Fruit fly (Drosophila melanogaster) whole organism, embryonic: ENCODE data around the gene CG34461.

Experiments used
- Atf3 ChIP-seq: fragments of 200-800 bp; sonication (Bioruptor generic); optimal IDR thresholded peaks from 3 replicates; lab custom pipeline; 2016; ENCODE audit warnings: missing biosample characterization, missing genetic modification characterization
- BEAF-32 ChIP-seq: fragments of 200-800 bp; sonication (Bioruptor generic); optimal IDR thresholded peaks from 3 replicates; lab custom pipeline; 2017; ENCODE audit warnings: missing biosample characterization, missing genetic modification characterization, mild to moderate bottlenecking, moderate library complexity, missing genetic modification reagents
- Bdp1 ChIP-seq: fragments of 200-800 bp; sonication (Bioruptor generic); optimal IDR thresholded peaks from 3 replicates; lab custom pipeline; 2016; ENCODE audit warnings: missing biosample characterization, missing genetic modification characterization
- CG10274 ChIP-seq: fragments of 200-800 bp; sonication (Bioruptor generic); optimal IDR thresholded peaks from 3 replicates; lab custom pipeline; 2017; ENCODE audit warnings: missing biosample characterization, mild to moderate bottlenecking, missing genetic modification characterization
- CG11456 ChIP-seq: fragments of 200-800 bp; sonication (Bioruptor generic); IDR thresholded peaks from 3 replicates; pipeline ENCODE4 v1.3.6; 2022; ENCODE audit warnings: missing biosample characterization, missing genetic modification characterization
- CG15601 ChIP-seq: fragments of 200-800 bp; sonication (Bioruptor generic); optimal IDR thresholded peaks from 3 replicates; lab custom pipeline; 2019; ENCODE audit warnings: missing biosample characterization, mild to moderate bottlenecking, missing genetic modification characterization, moderate library complexity
- CG15696 ChIP-seq: fragments of 200-800 bp; sonication (Bioruptor generic); optimal IDR thresholded peaks from 2 replicates; lab custom pipeline; 2019; ENCODE audit warnings: missing biosample characterization, mild to moderate bottlenecking, missing genetic modification characterization, moderate library complexity
- CG17802 ChIP-seq: fragments of 200-800 bp; sonication (Bioruptor generic); optimal IDR thresholded peaks from 2 replicates; lab custom pipeline; 2018; ENCODE audit warnings: missing biosample characterization, mild to moderate bottlenecking, missing genetic modification characterization, moderate library complexity
- CG2199 ChIP-seq: fragments of 200-800 bp; sonication (Bioruptor generic); IDR thresholded peaks from 3 replicates; pipeline ENCODE4 v1.3.6; 2022; ENCODE audit warnings: missing biosample characterization, missing genetic modification characterization
- CG43689 ChIP-seq: fragments of 200-800 bp; sonication (Bioruptor generic); IDR thresholded peaks from 2 replicates; pipeline ENCODE4 v1.3.6; 2022; ENCODE audit warnings: missing biosample characterization, missing genetic modification characterization
- CG7357 ChIP-seq: fragments of 200-800 bp; sonication (Bioruptor generic); IDR thresholded peaks from 3 replicates; pipeline ENCODE4 v1.3.6; 2022; ENCODE audit warnings: missing biosample characterization, missing genetic modification characterization
- CG8359 ChIP-seq: fragments of 200-800 bp; sonication (Bioruptor generic); optimal IDR thresholded peaks from 2 replicates; lab custom pipeline; 2017; ENCODE audit warnings: missing biosample characterization, mild to moderate bottlenecking, missing genetic modification characterization, borderline replicate concordance
- CG8924 ChIP-seq: fragments of 200-800 bp; optimal IDR thresholded peaks from 3 replicates; lab custom pipeline; 2019; ENCODE audit warnings: missing biosample characterization, mild to moderate bottlenecking, missing genetic modification characterization, moderate library complexity
- CG8944 ChIP-seq: fragments of 200-800 bp; sonication (Bioruptor generic); optimal IDR thresholded peaks from 3 replicates; lab custom pipeline; 2016; ENCODE audit warnings: missing biosample characterization, missing genetic modification characterization
- Chrac-16 ChIP-seq: fragments of 200-800 bp; sonication (Bioruptor generic); optimal IDR thresholded peaks from 3 replicates; lab custom pipeline; 2016; ENCODE audit warnings: missing biosample characterization, missing genetic modification characterization
- CkIIα-i1 ChIP-seq: fragments of 200-800 bp; sonication (Bioruptor generic); IDR thresholded peaks from 2 replicates; pipeline ENCODE4 v1.3.6; 2022; ENCODE audit warnings: missing biosample characterization, missing genetic modification characterization
- CrebB ChIP-seq: fragments of 200-800 bp; sonication (Bioruptor generic); optimal IDR thresholded peaks from 3 replicates; lab custom pipeline; 2018; ENCODE audit warnings: missing biosample characterization, mild to moderate bottlenecking, missing genetic modification characterization
- Dip2 ChIP-seq: fragments of 200-800 bp; sonication (Bioruptor generic); IDR thresholded peaks from 2 replicates; pipeline ENCODE4 v1.3.6; 2022; ENCODE audit warnings: missing biosample characterization, missing genetic modification characterization
- Drgx ChIP-seq: fragments of 200-800 bp; sonication (Bioruptor generic); IDR thresholded peaks from 2 replicates; pipeline ENCODE4 v1.3.6; 2022; ENCODE audit warnings: missing biosample characterization, missing genetic modification characterization
- GATAe ChIP-seq: fragments of 200-800 bp; sonication (Bioruptor generic); conservative IDR thresholded peaks from 2 replicates; pipeline ENCODE4 v1.3.6; 2022; ENCODE audit warnings: missing biosample characterization, missing genetic modification characterization
- HLH3B ChIP-seq: fragments of 200-800 bp; sonication (Bioruptor generic); IDR thresholded peaks from 2 replicates; pipeline ENCODE4 v1.3.6; 2022; ENCODE audit warnings: missing biosample characterization, missing genetic modification characterization
- HmgD ChIP-seq: fragments of 200-800 bp; sonication (Bioruptor generic); optimal IDR thresholded peaks from 3 replicates; lab custom pipeline; 2016; ENCODE audit warnings: missing biosample characterization, missing genetic modification characterization
- Med ChIP-seq: fragments of 200-800 bp; sonication (Bioruptor generic); peaks from one replicate; lab custom pipeline; 2016; ENCODE audit warnings: missing biosample characterization, missing genetic modification characterization, mild to moderate bottlenecking, inconsistent platforms, moderate library complexity
- Nf-YA ChIP-seq: fragments of 200-800 bp; sonication (Bioruptor generic); IDR thresholded peaks from 2 replicates; pipeline ENCODE4 v1.3.6; 2022; ENCODE audit warnings: missing biosample characterization, missing genetic modification characterization
- Rx ChIP-seq: fragments of 200-800 bp; sonication (Bioruptor generic); IDR thresholded peaks from 2 replicates; pipeline ENCODE4 v1.3.6; 2022; ENCODE audit warnings: missing biosample characterization, missing genetic modification characterization
- Sox100B ChIP-seq: fragments of 200-800 bp; sonication (Bioruptor generic); optimal IDR thresholded peaks from 3 replicates; lab custom pipeline; 2018; ENCODE audit warnings: missing biosample characterization, mild to moderate bottlenecking, missing genetic modification characterization
- Sry-δ ChIP-seq: fragments of 200-800 bp; sonication (Bioruptor generic); optimal IDR thresholded peaks from 2 replicates; lab custom pipeline; 2016; ENCODE audit warnings: missing biosample characterization, missing genetic modification characterization
- ac ChIP-seq: fragments of 200-800 bp; sonication (Bioruptor generic); optimal IDR thresholded peaks from 3 replicates; lab custom pipeline; 2017; ENCODE audit warnings: missing biosample characterization, mild to moderate bottlenecking, missing genetic modification characterization
- ase ChIP-seq: fragments of 200-800 bp; sonication (Bioruptor generic); IDR thresholded peaks from 3 replicates; pipeline ENCODE4 v1.3.6; 2022; ENCODE audit warnings: missing biosample characterization, missing genetic modification characterization
- btn ChIP-seq: fragments of 200-800 bp; sonication (Bioruptor generic); optimal IDR thresholded peaks from 2 replicates; lab custom pipeline; 2016; ENCODE audit warnings: missing biosample characterization, missing genetic modification characterization
- crol ChIP-seq: fragments of 200-800 bp; sonication (Bioruptor generic); IDR thresholded peaks from 2 replicates; pipeline ENCODE4 v1.3.6; 2022; ENCODE audit warnings: missing biosample characterization, missing genetic modification characterization
- dati ChIP-seq: fragments of 200-800 bp; sonication (Bioruptor generic); IDR thresholded peaks from 2 replicates; pipeline ENCODE4 v1.3.6; 2022; ENCODE audit warnings: missing biosample characterization, missing genetic modification characterization
- ems ChIP-seq: fragments of 200-800 bp; sonication (Bioruptor generic); optimal IDR thresholded peaks from 3 replicates; lab custom pipeline; 2016; ENCODE audit warnings: missing biosample characterization, missing genetic modification characterization
- en ChIP-seq: fragments of 200-800 bp; sonication (Bioruptor generic); optimal IDR thresholded peaks from 2 replicates; lab custom pipeline; 2016; ENCODE audit warnings: missing biosample characterization, missing genetic modification characterization
- eve ChIP-seq, 2 experiments: fragments of >200 bp; optimal IDR thresholded peaks; 2 replicates each; lab custom pipeline; 2017; ENCODE audit warnings: missing biosample characterization in 2 of 2, missing genetic modification characterization in 2 of 2
- ewg ChIP-seq: fragments of 200-800 bp; sonication (Bioruptor generic); optimal IDR thresholded peaks from 3 replicates; lab custom pipeline; 2017; ENCODE audit warnings: mild to moderate bottlenecking, missing biosample characterization, missing genetic modification reagents, missing genetic modification characterization
- gcm ChIP-seq: fragments of 200-800 bp; sonication (Bioruptor generic); optimal IDR thresholded peaks from 2 replicates; lab custom pipeline; 2019; ENCODE audit warnings: missing biosample characterization, mild to moderate bottlenecking, missing genetic modification characterization, moderate library complexity
- gem ChIP-seq: fragments of 200-800 bp; sonication (Bioruptor generic); optimal IDR thresholded peaks from 2 replicates; lab custom pipeline; 2019; ENCODE audit warnings: missing biosample characterization, mild to moderate bottlenecking, missing genetic modification characterization, moderate library complexity
- gsb-n ChIP-seq: fragments of 200-800 bp; sonication (Bioruptor generic); optimal IDR thresholded peaks from 3 replicates; lab custom pipeline; 2018; ENCODE audit warnings: missing biosample characterization, mild to moderate bottlenecking, missing genetic modification characterization
- ind ChIP-seq: fragments of 200-800 bp; sonication (Bioruptor generic); optimal IDR thresholded peaks from 3 replicates; lab custom pipeline; 2016; ENCODE audit warnings: missing biosample characterization, missing genetic modification characterization
- knrl ChIP-seq: fragments of 200-800 bp; sonication (Bioruptor generic); IDR thresholded peaks from 3 replicates; pipeline ENCODE4 v1.3.6; 2022; ENCODE audit warnings: missing biosample characterization, missing genetic modification characterization; ENCODE audit not compliant: partially characterized antibody
- phol ChIP-seq: fragments of 200-800 bp; sonication (Bioruptor generic); optimal IDR thresholded peaks from 3 replicates; lab custom pipeline; 2018; ENCODE audit warnings: missing biosample characterization, mild to moderate bottlenecking, missing genetic modification characterization, moderate library complexity
- psq ChIP-seq: fragments of 200-800 bp; sonication (Bioruptor generic); optimal IDR thresholded peaks from 2 replicates; lab custom pipeline; 2017; ENCODE audit warnings: missing biosample characterization, missing genetic modification characterization
- pum ChIP-seq: fragments of 200-800 bp; sonication (Bioruptor generic); optimal IDR thresholded peaks from 2 replicates; lab custom pipeline; 2016; ENCODE audit warnings: missing biosample characterization, missing genetic modification characterization
- pzg ChIP-seq: fragments of 200-800 bp; sonication (Bioruptor generic); optimal IDR thresholded peaks from 3 replicates; lab custom pipeline; 2018; ENCODE audit warnings: missing biosample characterization, mild to moderate bottlenecking, missing genetic modification characterization, moderate library complexity
- run ChIP-seq: fragments of 200-800 bp; sonication (Bioruptor generic); optimal IDR thresholded peaks from 3 replicates; lab custom pipeline; 2018; ENCODE audit warnings: missing biosample characterization, mild to moderate bottlenecking, missing genetic modification characterization
- sima ChIP-seq: fragments of 200-800 bp; sonication (Bioruptor generic); optimal IDR thresholded peaks from 2 replicates; lab custom pipeline; 2016; ENCODE audit warnings: missing biosample characterization, missing genetic modification characterization
- sisA ChIP-seq: fragments of 200-800 bp; sonication (Bioruptor generic); IDR thresholded peaks from 2 replicates; pipeline ENCODE4 v1.3.6; 2022; ENCODE audit warnings: missing biosample characterization, missing genetic modification characterization
- tx ChIP-seq: fragments of 200-800 bp; sonication (Bioruptor generic); optimal IDR thresholded peaks from 2 replicates; lab custom pipeline; 2016; ENCODE audit warnings: missing biosample characterization, missing genetic modification characterization
- zen ChIP-seq: fragments of 200-800 bp; sonication (Bioruptor generic); optimal IDR thresholded peaks from 3 replicates; lab custom pipeline; 2018; ENCODE audit warnings: missing biosample characterization, mild to moderate bottlenecking, missing genetic modification characterization, moderate library complexity

CG34461 gene

DNA sequence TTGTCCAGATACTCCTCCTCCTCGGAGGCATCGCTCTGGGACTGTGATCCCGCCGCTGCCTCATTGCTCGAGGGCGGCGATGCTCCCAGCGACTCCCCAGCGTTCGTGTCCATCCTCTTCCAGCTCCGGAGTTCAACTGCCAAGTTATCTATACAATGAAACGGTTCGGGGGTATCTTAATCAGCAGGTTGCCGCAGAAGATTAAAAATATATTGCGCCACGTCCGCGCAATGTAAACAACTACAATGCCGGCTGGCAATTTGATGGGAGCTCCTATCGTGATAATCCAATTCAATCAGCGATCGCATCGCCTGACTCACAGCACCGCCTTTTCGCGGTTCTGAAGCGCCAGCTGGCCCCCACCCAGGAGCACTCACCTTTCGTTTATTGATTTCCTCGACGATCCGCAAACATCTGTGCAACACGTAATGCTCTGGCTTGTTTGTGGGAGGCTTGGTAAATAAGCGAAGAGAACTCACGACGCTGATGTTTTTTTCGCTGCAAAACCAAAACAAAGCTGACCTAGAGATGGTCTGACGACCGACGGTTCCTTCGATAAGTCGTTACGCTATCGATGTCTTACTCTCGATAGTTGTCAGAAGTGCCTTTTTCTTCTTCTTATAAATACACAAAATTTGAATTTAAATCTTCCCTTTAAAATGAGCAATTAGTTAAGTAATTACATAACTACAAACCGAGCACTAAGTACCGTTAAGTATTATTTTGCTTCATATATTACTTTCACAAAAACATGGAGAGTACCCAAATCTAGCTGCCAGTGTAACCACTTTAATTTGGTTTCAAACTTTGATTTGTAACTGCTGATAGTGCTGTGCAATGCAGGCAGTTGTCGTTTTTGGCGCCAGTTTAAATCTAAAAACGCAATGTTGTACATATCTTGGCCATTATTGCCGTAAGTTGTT, 36.1 kb upstream of the CG34461 start, which contains the start of gene cert (continued):
- peak; percentile 92 for TF ChIP-seq knrl
- TF ChIP-seq Dip2: no peak
- no peak for TF ChIP-seq run
- TF ChIP-seq gem (tag; lab: Kevin White, UChicago): peak; percentile 11
- no peak for TF ChIP-seq dati (GFP tag; lab: Robert Waterston, UW)
- TF ChIP-seq eve (GFP tag; optimal IDR thresholded peaks at IDR 0.05; lab: Kevin White, UChicago): no peak
- TF ChIP-seq tx (GFP tag; lab: Kevin White, UChicago): peak; percentile 26
- TF ChIP-seq phol: peak; percentile 57
- no peak for TF ChIP-seq CG10274 (GFP tag; lab: Kevin White, UChicago)
- TF ChIP-seq CG8944 (GFP tag; lab: Kevin White, UChicago): no peak
- TF ChIP-seq sisA (GFP tag; lab: Robert Waterston, UW): no peak
- no peak for TF ChIP-seq CrebB
- peak; percentile 98 for TF ChIP-seq Sry-δ
- no peak for TF ChIP-seq CkIIα-i1 (GFP tag; lab: Robert Waterston, UW)
- TF ChIP-seq zen (tag; lab: Kevin White, UChicago): peak; percentile 29
- TF ChIP-seq gcm (GFP tag; lab: Kevin White, UChicago): no peak
- peak; percentile 81 for TF ChIP-seq pzg
- TF ChIP-seq CG2199: no peak
- TF ChIP-seq ase (GFP tag; lab: Robert Waterston, UW): no peak
- TF ChIP-seq gsb-n (tag; lab: Kevin White, UChicago): peak; percentile 37
- no peak for TF ChIP-seq sima (GFP tag; lab: Kevin White, UChicago)
- peak; percentile 6 for TF ChIP-seq HmgD (GFP tag; lab: Kevin White, UChicago)
- no peak for TF ChIP-seq CG7357
- no peak for TF ChIP-seq CG17802
- TF ChIP-seq Bdp1: peak; percentile 52
- TF ChIP-seq CG43689 (GFP tag; lab: Robert Waterston, UW): no peak
- TF ChIP-seq en (GFP tag; lab: Kevin White, UChicago): no peak
- no peak for TF ChIP-seq ewg
- no peak for TF ChIP-seq CG15696 (tag; lab: Kevin White, UChicago)
- TF ChIP-seq Chrac-16 (GFP tag; lab: Kevin White, UChicago): peak; percentile 22
- no peak for TF ChIP-seq HLH3B (GFP tag; lab: Robert Waterston, UW)
- no peak for TF ChIP-seq crol (GFP tag; lab: Robert Waterston, UW)
- peak; percentile 6 for TF ChIP-seq pum (GFP tag; lab: Kevin White, UChicago)
- TF ChIP-seq Atf3 (GFP tag; lab: Kevin White, UChicago): no peak
- TF ChIP-seq CG8924 (tag; lab: Kevin White, UChicago): no peak
- TF ChIP-seq Med: peak; percentile 81
- TF ChIP-seq Rx (GFP tag; lab: Robert Waterston, UW): no peak
- no peak for TF ChIP-seq CG15601 (tag; lab: Kevin White, UChicago)
- TF ChIP-seq ind: peak; percentile 10
- no peak for TF ChIP-seq ac (GFP tag; lab: Kevin White, UChicago)
- TF ChIP-seq Nf-YA (GFP tag; lab: Robert Waterston, UW): no peak
- TF ChIP-seq psq: no peak
- no peak for TF ChIP-seq CG8359 (GFP tag; lab: Kevin White, UChicago)
- no peak for TF ChIP-seq btn
- peak; percentile 2 for TF ChIP-seq Sox100B (GFP tag; lab: Kevin White, UChicago)
- TF ChIP-seq ems (GFP tag; lab: Kevin White, UChicago): no peak
- peak; percentile 93 for TF ChIP-seq BEAF-32 (GFP tag; lab: Kevin White, UChicago)
- no peak for TF ChIP-seq GATAe
- no peak for TF ChIP-seq Drgx (GFP tag; lab: Robert Waterston, UW)
- no peak; the same call in 2 of the 3 replicates for TF ChIP-seq CG11456
